Worm (Caenorhabditis elegans) whole organism, young adult: Measurements from ENCODE around the gene D1086.21.

Source experiments
- B0019.2 ChIP-seq: fragments of 200-800 bp; sonication (Bioruptor generic); conservative IDR thresholded peaks from 2 replicates; pipeline ENCODE4 v1.3.6; 2022; ENCODE audit warnings: missing genetic modification reagents, missing genetic modification characterization, missing compliant biosample characterization
- B0261.1 ChIP-seq: sonication (generic microtip); optimal IDR thresholded peaks from 2 replicates; lab custom pipeline; 2016; ENCODE audit warnings: mild to moderate bottlenecking, missing genetic modification characterization, moderate library complexity, missing compliant biosample characterization
- B0336.3 ChIP-seq: fragments of 200-800 bp; sonication (Bioruptor generic); IDR thresholded peaks from 2 replicates; pipeline ENCODE4 v1.3.6; 2022; ENCODE audit warnings: missing genetic modification characterization, missing compliant biosample characterization
- F10E7.11 ChIP-seq: sonication (generic microtip); optimal IDR thresholded peaks from 2 replicates; lab custom pipeline; 2017; ENCODE audit warnings: mild to moderate bottlenecking, missing genetic modification characterization, moderate library complexity, missing compliant biosample characterization
- akir-1 ChIP-seq: fragments of 200-800 bp; sonication (Bioruptor generic); optimal IDR thresholded peaks from 2 replicates; lab custom pipeline; 2018; ENCODE audit warnings: mild to moderate bottlenecking, missing genetic modification characterization, moderate library complexity, missing compliant biosample characterization
- atf-7 ChIP-seq: sonication (generic microtip); optimal IDR thresholded peaks from 2 replicates; lab custom pipeline; 2017; ENCODE audit warnings: mild to moderate bottlenecking, missing genetic modification characterization, missing compliant biosample characterization
- ccch-3 ChIP-seq: fragments of 200-800 bp; sonication (Bioruptor generic); optimal IDR thresholded peaks from 2 replicates; lab custom pipeline; 2018; ENCODE audit warnings: mild to moderate bottlenecking, missing genetic modification characterization, missing compliant biosample characterization
- chd-7 ChIP-seq: sonication (generic microtip); optimal IDR thresholded peaks from 2 replicates; lab custom pipeline; 2016; ENCODE audit warnings: mild to moderate bottlenecking, missing genetic modification characterization, moderate library complexity, missing compliant biosample characterization
- egl-18 ChIP-seq: fragments of 200-800 bp; sonication (Bioruptor generic); IDR thresholded peaks from 2 replicates; pipeline ENCODE4 v1.3.6; 2022; ENCODE audit warnings: missing genetic modification reagents, missing genetic modification characterization, missing compliant biosample characterization
- ets-4 ChIP-seq: fragments of 200-800 bp; sonication (Bioruptor generic); optimal IDR thresholded peaks from 2 replicates; lab custom pipeline; 2018; ENCODE audit warnings: mild to moderate bottlenecking, missing genetic modification characterization, missing compliant biosample characterization
- him-1 ChIP-seq: sonication (generic microtip); optimal IDR thresholded peaks from 2 replicates; lab custom pipeline; 2016; ENCODE audit warnings: missing genotype, missing genetic modification reagents, missing genetic modification characterization, missing compliant biosample characterization
- hlh-26 ChIP-seq: fragments of 200-800 bp; sonication (Bioruptor generic); conservative IDR thresholded peaks from 2 replicates; pipeline ENCODE4 v1.3.6; 2022; ENCODE audit warnings: missing genetic modification reagents, missing genetic modification characterization, missing compliant biosample characterization
- lin-35 ChIP-seq, 3 experiments: fragments of 150-350 bp in 2 of 3; sonication (generic microtip) in 1 of 3; optimal IDR thresholded peaks; 2 replicates each; lab custom pipeline; 2014 to 2018; ENCODE audit warnings: missing biosample characterization in 3 of 3, missing genetic modification characterization in 3 of 3, missing genetic modification reagents in 3 of 3
- lin-54 ChIP-seq: fragments of 200-800 bp; sonication (Bioruptor generic); optimal IDR thresholded peaks from 2 replicates; lab custom pipeline; 2018; ENCODE audit warnings: mild to moderate bottlenecking, missing genetic modification characterization, missing compliant biosample characterization
- lir-1 ChIP-seq: fragments of 200-800 bp; sonication (Bioruptor generic); conservative IDR thresholded peaks from 2 replicates; pipeline ENCODE4 v1.3.6; 2022; ENCODE audit warnings: missing genetic modification reagents, missing genetic modification characterization, missing compliant biosample characterization
- madf-6 ChIP-seq: fragments of 200-800 bp; sonication (Bioruptor generic); IDR thresholded peaks from 2 replicates; pipeline ENCODE4 v1.3.6; 2022; ENCODE audit warnings: missing genetic modification reagents, missing genetic modification characterization, missing compliant biosample characterization
- madf-8 ChIP-seq: fragments of 200-800 bp; sonication (Bioruptor generic); conservative IDR thresholded peaks from 2 replicates; pipeline ENCODE4 v1.3.6; 2022; ENCODE audit warnings: missing genetic modification reagents, missing genetic modification characterization, missing compliant biosample characterization
- mcd-1 ChIP-seq: fragments of 200-800 bp; sonication (Bioruptor generic); IDR thresholded peaks from 2 replicates; pipeline ENCODE4 v1.3.6; 2022; ENCODE audit warnings: missing genetic modification reagents, missing genetic modification characterization, missing compliant biosample characterization
- mel-28 ChIP-seq: sonication (generic microtip); optimal IDR thresholded peaks from 2 replicates; lab custom pipeline; 2016; ENCODE audit warnings: borderline replicate concordance, mild to moderate bottlenecking, missing genetic modification characterization, missing compliant biosample characterization
- mxl-1 ChIP-seq: sonication (generic microtip); optimal IDR thresholded peaks from 2 replicates; lab custom pipeline; 2016; ENCODE audit warnings: missing genetic modification characterization, missing compliant biosample characterization
- nfyb-1 ChIP-seq: fragments of 200-800 bp; sonication (Bioruptor generic); IDR thresholded peaks from 2 replicates; pipeline ENCODE4 v1.3.6; 2022; ENCODE audit warnings: missing genetic modification reagents, missing genetic modification characterization, missing compliant biosample characterization
- nhr-80 ChIP-seq: sonication (generic microtip); optimal IDR thresholded peaks from 2 replicates; lab custom pipeline; 2016; ENCODE audit warnings: missing genetic modification characterization, missing compliant biosample characterization
- pbrm-1 ChIP-seq: fragments of 200-800 bp; sonication (Bioruptor generic); IDR thresholded peaks from 2 replicates; pipeline ENCODE4 v1.3.6; 2022; ENCODE audit warnings: missing genetic modification reagents, missing genetic modification characterization, missing compliant biosample characterization
- rcor-1 ChIP-seq: fragments of 200-800 bp; sonication (Bioruptor generic); IDR thresholded peaks from 2 replicates; pipeline ENCODE4 v1.3.6; 2022; ENCODE audit warnings: missing genetic modification reagents, missing genetic modification characterization, missing compliant biosample characterization
- sea-2 ChIP-seq: fragments of 200-800 bp; sonication (Bioruptor generic); IDR thresholded peaks from 2 replicates; pipeline ENCODE4 v1.3.6; 2022; ENCODE audit warnings: missing genetic modification characterization, missing compliant biosample characterization
- snpc-1.1 ChIP-seq: sonication (generic microtip); optimal IDR thresholded peaks from 2 replicates; lab custom pipeline; 2017; ENCODE audit warnings: missing genetic modification characterization, mild to moderate bottlenecking, missing compliant biosample characterization, antibody characterized with exemption, moderate library complexity, missing genotype, missing genetic modification reagents; ENCODE audit not compliant: insufficient read depth
- snpc-4 ChIP-seq, 5 experiments: fragments of 150-350 bp in 1 of 5; sonication (generic microtip) in 4 of 5; optimal IDR thresholded peaks; 2 replicates each; lab custom pipeline; 2014 to 2018; ENCODE audit warnings: missing genetic modification characterization in 5 of 5, missing biosample characterization in 3 of 5, antibody characterized with exemption in 2 of 5, mild to moderate bottlenecking in 2 of 5, missing compliant biosample characterization in 2 of 5, missing genotype in 2 of 5, moderate library complexity in 2 of 5, missing genetic modification reagents in 1 of 5
- sptf-2 ChIP-seq: fragments of 200-800 bp; sonication (Bioruptor generic); optimal IDR thresholded peaks from 2 replicates; lab custom pipeline; 2018; ENCODE audit warnings: mild to moderate bottlenecking, missing genetic modification characterization, missing compliant biosample characterization
- tbx-9 ChIP-seq: sonication (generic microtip); optimal IDR thresholded peaks from 2 replicates; lab custom pipeline; 2016; ENCODE audit warnings: borderline replicate concordance, missing genetic modification characterization, inconsistent platforms, missing compliant biosample characterization
- tlf-1 ChIP-seq: fragments of 200-800 bp; sonication (Bioruptor generic); optimal IDR thresholded peaks from 2 replicates; lab custom pipeline; 2018; ENCODE audit warnings: mild to moderate bottlenecking, missing genetic modification characterization, missing compliant biosample characterization
- unc-130 ChIP-seq: sonication (generic microtip); optimal IDR thresholded peaks from 2 replicates; lab custom pipeline; 2016; ENCODE audit warnings: missing genetic modification reagents, missing genetic modification characterization, missing compliant biosample characterization
- zfh-2 ChIP-seq: fragments of 200-800 bp; sonication (Bioruptor generic); conservative IDR thresholded peaks from 2 replicates; pipeline ENCODE4 v1.3.6; 2022; ENCODE audit warnings: missing genetic modification reagents, missing genetic modification characterization, missing compliant biosample characterization
- ztf-25 ChIP-seq: fragments of 200-800 bp; sonication (Bioruptor generic); IDR thresholded peaks from 2 replicates; pipeline ENCODE4 v1.3.6; 2022; ENCODE audit warnings: missing genetic modification reagents, missing genetic modification characterization, missing compliant biosample characterization
- ztf-28 ChIP-seq: fragments of 200-800 bp; sonication (Bioruptor generic); IDR thresholded peaks from 2 replicates; pipeline ENCODE4 v1.3.6; 2022; ENCODE audit warnings: missing genetic modification reagents, missing genetic modification characterization, missing compliant biosample characterization

D1086.21 gene

ce11 chrV:14094546-14094945 is 30.0 kb downstream of the D1086.21 start (continued):
- TF ChIP-seq sea-2 (no peak), snpc-4 (GFP tag; optimal IDR thresholded peaks at IDR 0.05; lab: Kevin White, UChicago) (no peak), snpc-4 (tag; optimal IDR thresholded peaks at IDR 0.05; lab: Kevin White, UChicago) (peak in 2 of 4 experiments; percentile 36 to 70), atf-7 (no peak), ccch-3 (GFP tag; lab: Kevin White, UChicago) (no peak), nfyb-1 (GFP tag; lab: Robert Waterston, UW) (no peak), ets-4 (GFP tag; lab: Kevin White, UChicago) (no peak), sptf-2 (GFP tag; lab: Kevin White, UChicago) (no peak), him-1 (no peak)

- no peak for TF ChIP-seq madf-6
- no peak for TF ChIP-seq mel-28
- no peak for TF ChIP-seq zfh-2 (GFP tag; lab: Robert Waterston, UW)
- TF ChIP-seq chd-7, result no peak
- no peak for TF ChIP-seq tbx-9
- no peak for TF ChIP-seq akir-1 (GFP tag; lab: Kevin White, UChicago)
- no peak for TF ChIP-seq F10E7.11
- no peak for TF ChIP-seq lin-35 (GFP tag; optimal IDR thresholded peaks at IDR 0.05; lab: Kevin White, UChicago)
- no peak for TF ChIP-seq ztf-28 (GFP tag; lab: Robert Waterston, UW)
- TF ChIP-seq madf-8, result no peak
- TF ChIP-seq nfyb-1 (GFP tag; lab: Robert Waterston, UW), result no peak
- no peak for TF ChIP-seq nhr-80
- no peak for TF ChIP-seq lin-54 (GFP tag; lab: Kevin White, UChicago)
- no peak for TF ChIP-seq B0261.1 (tag; lab: Kevin White, UChicago)
- no peak for TF ChIP-seq mcd-1 (GFP tag; lab: Robert Waterston, UW)
- no peak for TF ChIP-seq B0019.2 (GFP tag; lab: Robert Waterston, UW)
- no peak for TF ChIP-seq unc-130 (GFP tag; lab: Kevin White, UChicago)
- no peak for TF ChIP-seq hlh-26 (GFP tag; lab: Robert Waterston, UW)
- no peak for TF ChIP-seq egl-18 (GFP tag; lab: Robert Waterston, UW)
These were observed 30.4 kb downstream of the D1086.21 start for ce11 chrV:14094953-14095352.

- peak; percentile 78 for TF ChIP-seq snpc-1.1
- no peak for TF ChIP-seq rcor-1 (GFP tag; lab: Robert Waterston, UW)
- peak; percentile 10 for TF ChIP-seq snpc-4 (GFP tag; optimal IDR thresholded peaks at IDR 0.05; lab: Kevin White, UChicago)
- peak in 2 of 4 experiments; percentile 77 to 79 for TF ChIP-seq snpc-4 (tag; optimal IDR thresholded peaks at IDR 0.05; lab: Kevin White, UChicago)
- TF ChIP-seq akir-1 (GFP tag; lab: Kevin White, UChicago), result no peak
- TF ChIP-seq, all 124 proteins: peak for 2
These were observed 32.8 kb downstream of the D1086.21 start for ce11 chrV:14097358-14097757.

- no peak for TF ChIP-seq atf-7
- TF ChIP-seq tlf-1, result no peak
- no peak for TF ChIP-seq lin-35 (GFP tag; optimal IDR thresholded peaks at IDR 0.05; lab: Kevin White, UChicago)
- no peak for TF ChIP-seq pbrm-1
- TF ChIP-seq B0336.3, result no peak
- TF ChIP-seq mxl-1 (tag; lab: Kevin White, UChicago), result no peak
- TF ChIP-seq lir-1, result no peak
- no peak for TF ChIP-seq ztf-25 (GFP tag; lab: Robert Waterston, UW)
- TF ChIP-seq akir-1 (GFP tag; lab: Kevin White, UChicago), result no peak
These were observed 34.0 kb downstream of the D1086.21 start, which contains the start of the genes D1086.2 and D1086.1 for ce11 chrV:14098519-14098918. Gene D1086.2, minus strand, starts transcription at chrV:14098668. Gene D1086.1, plus strand, starts transcription at chrV:14098858.
